Worm (Caenorhabditis elegans): ENCODE measurements around the gene nars-2.

DNA sequence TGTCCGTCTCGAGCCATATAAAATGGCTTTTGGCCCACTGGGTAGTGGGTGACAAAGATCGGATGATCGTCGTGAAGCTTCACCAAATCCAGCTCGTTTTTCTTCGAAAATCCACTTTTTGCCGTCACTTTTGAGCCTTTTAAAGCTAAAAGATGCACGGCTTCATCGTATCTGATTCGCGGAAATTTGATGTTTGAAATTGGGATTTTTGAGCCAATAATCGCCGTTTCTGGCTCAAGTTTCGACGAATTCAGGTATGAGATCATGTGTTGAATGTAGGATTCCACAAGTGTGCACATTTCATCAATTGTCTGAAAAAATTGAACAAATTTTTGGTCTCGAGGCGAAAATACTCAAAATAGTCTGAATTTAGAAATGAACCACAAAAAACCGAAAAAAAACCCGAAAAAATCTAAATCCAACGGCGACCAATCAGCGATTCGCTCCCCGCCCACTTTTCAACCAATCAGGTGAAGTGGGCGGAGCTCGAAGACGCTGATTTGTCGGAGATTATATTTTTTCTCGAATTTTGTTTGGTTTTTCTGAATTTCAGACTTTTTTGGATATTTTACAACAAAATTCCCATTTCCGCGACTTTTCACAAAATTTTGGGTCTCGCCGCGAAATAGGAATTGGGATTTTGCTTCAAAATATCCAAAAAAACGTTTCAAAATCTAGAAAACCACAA is 11.7 kb downstream of the nars-2 start:
- no peak for TF ChIP-seq T23F11.4 (GFP tag; optimal IDR thresholded peaks at IDR 0.05)
- no peak for TF ChIP-seq ets-4 (tag; optimal IDR thresholded peaks at IDR 0.05)
- TF ChIP-seq pha-4 (tag; optimal IDR thresholded peaks at IDR 0.05), result no peak
- no peak for TF ChIP-seq pax-1 (tag; optimal IDR thresholded peaks at IDR 0.05)
- no peak for TF ChIP-seq ceh-31 (tag; optimal IDR thresholded peaks at IDR 0.05)
- no peak for TF ChIP-seq elt-2 (tag; optimal IDR thresholded peaks at IDR 0.05)
- no peak for TF ChIP-seq pqm-1 (tag; optimal IDR thresholded peaks at IDR 0.05)
- TF ChIP-seq hlh-8 (tag; optimal IDR thresholded peaks at IDR 0.05), result no peak
- TF ChIP-seq nhr-11 (tag; optimal IDR thresholded peaks at IDR 0.05), result no peak
- no peak for TF ChIP-seq unc-3 (GFP tag; conservative IDR thresholded peaks at IDR 0.05)
- no peak for TF ChIP-seq unc-3 (tag; optimal IDR thresholded peaks at IDR 0.05)
- no peak for TF ChIP-seq sox-2 (GFP tag; IDR thresholded peaks at IDR 0.05)
